Worm (Caenorhabditis elegans) whole organism, L1 larva: Measurements from ENCODE around the gene sru-45.

Source experiments
- C04F5.9 ChIP-seq: sonication (generic microtip); optimal IDR thresholded peaks from 2 replicates; lab custom pipeline; 2016; ENCODE audit warnings: missing genetic modification characterization, missing compliant biosample characterization
- C16A3.4 ChIP-seq: fragments of 150-350 bp; optimal IDR thresholded peaks from 2 replicates; lab custom pipeline; 2014; ENCODE audit warnings: missing biosample characterization, missing genetic modification characterization
- C34B4.2 ChIP-seq: sonication (generic microtip); optimal IDR thresholded peaks from 2 replicates; lab custom pipeline; 2017; ENCODE audit warnings: mild to moderate bottlenecking, missing genetic modification characterization, missing compliant biosample characterization
- F16B12.6 ChIP-seq: fragments of 150-350 bp; optimal IDR thresholded peaks from 2 replicates; lab custom pipeline; 2014; ENCODE audit warnings: missing biosample characterization, missing genetic modification characterization
- Y116A8C.19 ChIP-seq: sonication (generic microtip); optimal IDR thresholded peaks from 2 replicates; lab custom pipeline; 2016; ENCODE audit warnings: missing compliant biosample characterization, missing genetic modification characterization, borderline replicate concordance
- aly-2 ChIP-seq: fragments of 150-350 bp; optimal IDR thresholded peaks from 2 replicates; lab custom pipeline; 2014; ENCODE audit warnings: missing biosample characterization, missing genetic modification characterization
- ama-1 ChIP-seq: fragments of 150-350 bp; optimal IDR thresholded peaks from 2 replicates; lab custom pipeline; 2014
- blmp-1 ChIP-seq: fragments of 150-350 bp; optimal IDR thresholded peaks from 2 replicates; lab custom pipeline; 2014; ENCODE audit warnings: missing biosample characterization, missing genetic modification characterization
- ceh-63 ChIP-seq: fragments of 200-800 bp; sonication (Bioruptor generic); optimal IDR thresholded peaks from 2 replicates; lab custom pipeline; 2018; ENCODE audit warnings: mild to moderate bottlenecking, missing genetic modification characterization, missing compliant biosample characterization
- ceh-82 ChIP-seq, 3 experiments: fragments of 150-350 bp in 1 of 3; sonication (generic microtip) in 2 of 3; optimal IDR thresholded peaks; 2 replicates each; lab custom pipeline; 2014 to 2017; ENCODE audit warnings: missing biosample characterization in 3 of 3, missing genetic modification characterization in 3 of 3
- ceh-88 ChIP-seq: fragments of 200-800 bp; sonication (Bioruptor generic); IDR thresholded peaks from 2 replicates; pipeline ENCODE4 v1.3.6; 2022; ENCODE audit warnings: missing genetic modification characterization, missing compliant biosample characterization
- dsc-1 ChIP-seq: sonication (generic microtip); optimal IDR thresholded peaks from 2 replicates; lab custom pipeline; 2016; ENCODE audit warnings: mild to moderate bottlenecking, missing genetic modification characterization, missing compliant biosample characterization
- efl-1 ChIP-seq, 4 experiments: fragments of 150-350 bp; optimal IDR thresholded peaks in 3 of 4; peaks in 1 of 4; 1 replicate in 1 of 4; 2 replicates in 3 of 4; lab custom pipeline; 2014; ENCODE audit warnings: missing biosample characterization in 2 of 4, missing genetic modification characterization in 2 of 4, missing genetic modification reagents in 2 of 4
- efl-3 ChIP-seq: fragments of 200-800 bp; sonication (Bioruptor generic); optimal IDR thresholded peaks from 2 replicates; lab custom pipeline; 2018; ENCODE audit warnings: mild to moderate bottlenecking, missing genetic modification characterization, missing compliant biosample characterization
- egl-27 ChIP-seq, 2 experiments: fragments of 150-350 bp in 1 of 2; sonication (generic microtip); optimal IDR thresholded peaks; 3 replicates each; lab custom pipeline; 2017 to 2018; ENCODE audit warnings: missing biosample characterization in 2 of 2, missing genetic modification characterization in 2 of 2, missing genetic modification reagents in 2 of 2
- elt-2 ChIP-seq: sonication (generic microtip); optimal IDR thresholded peaks from 2 replicates; lab custom pipeline; 2016; ENCODE audit warnings: missing genetic modification characterization, mild to moderate bottlenecking, inconsistent platforms, missing compliant biosample characterization, missing genetic modification reagents
- elt-3 ChIP-seq, 6 experiments: fragments of 150-350 bp in 1 of 6; sonication (generic microtip); optimal IDR thresholded peaks; 2 replicates each; lab custom pipeline; 2017 to 2018; ENCODE audit warnings: missing biosample characterization in 6 of 6, missing genetic modification characterization in 6 of 6, inconsistent platforms in 1 of 6
- fkh-10 ChIP-seq: sonication (generic microtip); optimal IDR thresholded peaks from 2 replicates; lab custom pipeline; 2017; ENCODE audit warnings: missing biosample characterization, missing genetic modification reagents, missing genetic modification characterization
- fkh-4 ChIP-seq: sonication (generic microtip); optimal IDR thresholded peaks from 2 replicates; lab custom pipeline; 2016; ENCODE audit warnings: missing compliant biosample characterization, missing genetic modification characterization, borderline replicate concordance
- fkh-8 ChIP-seq: sonication (generic microtip); optimal IDR thresholded peaks from 2 replicates; lab custom pipeline; 2016; ENCODE audit warnings: mild to moderate bottlenecking, missing genetic modification characterization, missing compliant biosample characterization
- hlh-17 ChIP-seq: fragments of 200-800 bp; sonication (Bioruptor generic); optimal IDR thresholded peaks from 2 replicates; lab custom pipeline; 2018; ENCODE audit warnings: missing genetic modification characterization, mild to moderate bottlenecking, missing compliant biosample characterization, moderate library complexity, borderline replicate concordance
- irx-1 ChIP-seq: sonication (generic microtip); optimal IDR thresholded peaks from 2 replicates; lab custom pipeline; 2016; ENCODE audit warnings: missing genetic modification characterization, missing compliant biosample characterization
- isw-1 ChIP-seq: fragments of 200-800 bp; sonication (Bioruptor generic); IDR thresholded peaks from 2 replicates; pipeline ENCODE4 v1.3.6; 2022; ENCODE audit warnings: missing genetic modification characterization, missing compliant biosample characterization
- jun-1 ChIP-seq: fragments of 150-350 bp; optimal IDR thresholded peaks from 2 replicates; lab custom pipeline; 2014; ENCODE audit warnings: missing biosample characterization, missing genetic modification reagents, missing genetic modification characterization
- lin-14 ChIP-seq: fragments of 200-800 bp; sonication (Bioruptor generic); optimal IDR thresholded peaks from 2 replicates; lab custom pipeline; 2018; ENCODE audit warnings: mild to moderate bottlenecking, missing genetic modification characterization, moderate library complexity, missing compliant biosample characterization
- lin-15B ChIP-seq: fragments of 150-350 bp; sonication (generic microtip); optimal IDR thresholded peaks from 3 replicates; lab custom pipeline; 2014; ENCODE audit warnings: missing biosample characterization, missing genetic modification characterization
- lin-35 ChIP-seq, 2 experiments: fragments of 150-350 bp; optimal IDR thresholded peaks; 2 replicates each; lab custom pipeline; 2014; ENCODE audit warnings: missing biosample characterization in 2 of 2, missing genetic modification characterization in 2 of 2, missing genetic modification reagents in 2 of 2
- lin-39 ChIP-seq: fragments of 150-350 bp; optimal IDR thresholded peaks from 2 replicates; lab custom pipeline; 2014; ENCODE audit warnings: missing biosample characterization, missing genetic modification reagents, missing genetic modification characterization
- lir-3 ChIP-seq: sonication (generic microtip); optimal IDR thresholded peaks from 2 replicates; lab custom pipeline; 2016; ENCODE audit warnings: mild to moderate bottlenecking, missing genetic modification characterization, moderate library complexity, missing compliant biosample characterization; ENCODE audit not compliant: poor library complexity
- lsy-2 ChIP-seq, 2 experiments: fragments of 150-350 bp; optimal IDR thresholded peaks; 2 replicates each; lab custom pipeline; 2014; ENCODE audit warnings: missing biosample characterization in 2 of 2, missing genetic modification characterization in 2 of 2
- mef-2 ChIP-seq: fragments of 150-350 bp; optimal IDR thresholded peaks from 2 replicates; lab custom pipeline; 2014; ENCODE audit warnings: missing biosample characterization, missing genetic modification characterization
- mep-1 ChIP-seq: fragments of 150-350 bp; optimal IDR thresholded peaks from 2 replicates; lab custom pipeline; 2014; ENCODE audit warnings: missing biosample characterization, missing genetic modification characterization
- nhr-19 ChIP-seq: fragments of 200-800 bp; sonication (Bioruptor generic); conservative IDR thresholded peaks from 2 replicates; pipeline ENCODE4 v1.3.6; 2022; ENCODE audit warnings: missing genetic modification characterization, missing compliant biosample characterization
- nhr-20 ChIP-seq: sonication (generic microtip); optimal IDR thresholded peaks from 2 replicates; lab custom pipeline; 2016; ENCODE audit warnings: mild to moderate bottlenecking, missing genetic modification characterization, missing compliant biosample characterization
- nhr-237 ChIP-seq: fragments of 150-350 bp; optimal IDR thresholded peaks from 2 replicates; lab custom pipeline; 2014; ENCODE audit warnings: missing biosample characterization, missing genetic modification characterization
- nhr-47 ChIP-seq: sonication (generic microtip); optimal IDR thresholded peaks from 2 replicates; lab custom pipeline; 2016; ENCODE audit warnings: mild to moderate bottlenecking, missing genetic modification characterization, moderate library complexity, missing compliant biosample characterization
- nhr-71 ChIP-seq: sonication (generic microtip); optimal IDR thresholded peaks from 2 replicates; lab custom pipeline; 2016; ENCODE audit warnings: mild to moderate bottlenecking, missing genetic modification characterization, moderate library complexity, missing compliant biosample characterization
- nhr-90 ChIP-seq: sonication (generic microtip); optimal IDR thresholded peaks from 2 replicates; lab custom pipeline; 2016; ENCODE audit warnings: mild to moderate bottlenecking, missing genetic modification characterization, missing compliant biosample characterization; ENCODE audit not compliant: poor library complexity
- pag-3 ChIP-seq: sonication (generic microtip); optimal IDR thresholded peaks from 2 replicates; lab custom pipeline; 2017; ENCODE audit warnings: missing genetic modification characterization, mild to moderate bottlenecking, missing compliant biosample characterization, antibody characterized with exemption, borderline replicate concordance; ENCODE audit not compliant: insufficient read depth
- pqm-1 ChIP-seq: sonication (generic microtip); optimal IDR thresholded peaks from 3 replicates; lab custom pipeline; 2017; ENCODE audit warnings: missing biosample characterization, missing genetic modification characterization
- rnt-1 ChIP-seq: sonication (generic microtip); optimal IDR thresholded peaks from 2 replicates; lab custom pipeline; 2016; ENCODE audit warnings: mild to moderate bottlenecking, missing genetic modification characterization, moderate library complexity, missing compliant biosample characterization
- snu-23 ChIP-seq: sonication (generic microtip); optimal IDR thresholded peaks from 2 replicates; lab custom pipeline; 2016; ENCODE audit warnings: missing genetic modification characterization, missing compliant biosample characterization
- unc-98 ChIP-seq: fragments of 200-800 bp; sonication (Bioruptor generic); IDR thresholded peaks from 2 replicates; pipeline ENCODE4 v1.3.6; 2022; ENCODE audit warnings: missing genetic modification characterization, missing compliant biosample characterization
- zag-1 ChIP-seq: fragments of 150-350 bp; optimal IDR thresholded peaks from 2 replicates; lab custom pipeline; 2014; ENCODE audit warnings: missing biosample characterization, missing genetic modification characterization
- ztf-11 ChIP-seq, 2 experiments: sonication (generic microtip); optimal IDR thresholded peaks; 2 replicates each; lab custom pipeline; 2016 to 2017; ENCODE audit warnings: missing genetic modification characterization in 2 of 2, missing biosample characterization in 1 of 2, missing compliant biosample characterization in 1 of 2
- ztf-4 ChIP-seq: fragments of 150-350 bp; optimal IDR thresholded peaks from 2 replicates; lab custom pipeline; 2014; ENCODE audit warnings: missing biosample characterization, missing genetic modification characterization

sru-45 gene

ce11 chrV:16595140-16595791, 29.5 kb downstream of the sru-45 start, which contains the start of gene cpl-1:
Gene cpl-1, minus strand, starts transcription at chrV:16595346.
- TF ChIP-seq efl-1 (optimal IDR thresholded peaks at IDR 0.05; lab: Kevin White, UChicago) (no peak), efl-1 (GFP tag; optimal IDR thresholded peaks at IDR 0.05 in 1 of 2; lab: Kevin White, UChicago) (peak in 1 of 2 experiments; percentile 87), rnt-1 (peak; percentile 37), pqm-1 (no peak), blmp-1 (tag; lab: Kevin White, UChicago) (peak; percentile 4), C04F5.9 (tag; lab: Kevin White, UChicago) (no peak), F16B12.6 (tag; lab: Kevin White, UChicago) (no peak), Y116A8C.19 (tag; lab: Kevin White, UChicago) (no peak), irx-1 (no peak), jun-1 (tag; lab: Kevin White, UChicago) (peak; percentile 18), egl-27 (tag; optimal IDR thresholded peaks at IDR 0.05; lab: Kevin White, UChicago) (no peak), snu-23 (GFP tag; lab: Kevin White, UChicago) (peak; percentile 6), elt-2 (tag; lab: Kevin White, UChicago) (peak; percentile 88), ztf-11 (tag; optimal IDR thresholded peaks at IDR 0.05; lab: Kevin White, UChicago) (no peak), ama-1 (lab: Kevin White, UChicago) (peak; percentile 88), lin-15B (no peak), hlh-17 (GFP tag; lab: Kevin White, UChicago) (no peak), nhr-71 (peak; percentile 45), efl-3 (no peak), mef-2 (tag; lab: Kevin White, UChicago) (no peak), nhr-47 (tag; lab: Kevin White, UChicago) (no peak), lin-35 (GFP tag; optimal IDR thresholded peaks at IDR 0.05; lab: Kevin White, UChicago) (peak in 1 of 2 experiments; percentile 27), lin-39 (no peak), lin-14 (GFP tag; lab: Kevin White, UChicago) (peak; percentile 24), nhr-90 (tag; lab: Kevin White, UChicago) (peak; percentile 36), C34B4.2 (tag; lab: Kevin White, UChicago) (no peak), ztf-4 (tag; lab: Kevin White, UChicago) (no peak), nhr-20 (peak; percentile 23), nhr-19 (GFP tag; lab: Robert Waterston, UW) (peak; percentile 16; the same call in 1 of the 2 replicates), fkh-8 (tag; lab: Kevin White, UChicago) (no peak)

ce11 chrV:16596102-16596501, 30.4 kb downstream of the sru-45 start:
- TF ChIP-seq elt-3 (tag; optimal IDR thresholded peaks at IDR 0.05; lab: Kevin White, UChicago) (peak in 1 of 6 experiments; percentile 19), nhr-47 (tag; lab: Kevin White, UChicago) (no peak)

DNA sequence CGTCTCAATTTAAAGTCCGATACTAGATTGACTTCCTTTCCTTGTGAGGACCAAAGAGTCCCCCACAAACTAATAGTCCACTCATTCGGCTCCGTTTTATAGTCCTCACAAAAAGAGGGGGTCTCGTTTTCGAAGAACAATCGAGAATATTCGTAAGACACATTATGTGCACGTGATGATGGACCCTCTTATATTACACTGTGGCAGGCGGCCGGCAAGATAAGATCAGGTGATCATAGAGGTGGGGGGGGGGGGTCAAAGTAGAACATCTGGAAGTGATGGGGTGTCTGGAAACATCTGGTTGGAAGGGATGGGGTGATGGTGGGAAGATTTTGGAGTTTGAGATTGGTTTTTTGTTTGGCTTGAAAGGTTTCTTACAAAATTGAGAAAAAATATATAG, 32.7 kb downstream of the sru-45 start:
- TF ChIP-seq rnt-1 (peak; percentile 65), ceh-88 (no peak), jun-1 (tag; lab: Kevin White, UChicago) (no peak), elt-2 (tag; lab: Kevin White, UChicago) (no peak), unc-98 (GFP tag; lab: Robert Waterston, UW) (peak; percentile 33; the same call in 1 of the 2 replicates), nhr-71 (peak; percentile 47), lir-3 (no peak), nhr-237 (tag; lab: Kevin White, UChicago) (no peak), nhr-19 (GFP tag; lab: Robert Waterston, UW) (peak; percentile 66), aly-2 (tag; lab: Kevin White, UChicago) (no peak), fkh-4 (tag; lab: Kevin White, UChicago) (peak; percentile 73), pag-3 (tag; lab: Kevin White, UChicago) (no peak), nhr-90 (tag; lab: Kevin White, UChicago) (no peak), isw-1 (GFP tag; lab: Robert Waterston, UW) (no peak), ztf-11 (tag; optimal IDR thresholded peaks at IDR 0.05; lab: Kevin White, UChicago) (no peak), lin-15B (no peak), ceh-63 (GFP tag; lab: Kevin White, UChicago) (no peak), dsc-1 (tag; lab: Kevin White, UChicago) (peak; percentile 84), ceh-82 (tag; optimal IDR thresholded peaks at IDR 0.05; lab: Kevin White, UChicago) (no peak), zag-1 (no peak), lsy-2 (tag; optimal IDR thresholded peaks at IDR 0.05; lab: Kevin White, UChicago) (peak; percentile 8 to 33), fkh-8 (tag; lab: Kevin White, UChicago) (no peak), mef-2 (tag; lab: Kevin White, UChicago) (no peak), mep-1 (tag; lab: Kevin White, UChicago) (no peak), nhr-47 (tag; lab: Kevin White, UChicago) (no peak), C16A3.4 (tag; lab: Kevin White, UChicago) (no peak), fkh-10 (GFP tag; lab: Kevin White, UChicago) (no peak)
